In genomic region chrIII:12143792-12144191, ce11 we compare ENCODE assay signal across 3 worm cellular contexts.
TF ChIP-seq lines count a peak whose summit lies in the region.

No protein-coding gene starts in this region.

TF ChIP-seq in whole organism, early embryonic, 17 proteins besides CTCF, POLR2A, EP300 and RAD21:
- TF ChIP-seq tbx-11 (GFP tag; IDR thresholded peaks at IDR 0.05; lab: Robert Waterston, UW) (no peak), ceh-36 (tag; optimal IDR thresholded peaks at IDR 0.05; lab: Kevin White, UChicago) (peak; percentile 60)

TF ChIP-seq in whole organism, late embryonic, 69 proteins besides CTCF, POLR2A, EP300 and RAD21:
- TF ChIP-seq dve-1 (tag; optimal IDR thresholded peaks at IDR 0.05; lab: Kevin White, UChicago) (peak; percentile 31), dmd-4 (tag; optimal IDR thresholded peaks at IDR 0.05; lab: Kevin White, UChicago; ENCODE audit: borderline replicate concordance) (no peak)

TF ChIP-seq in whole organism, midembryonic, 9 proteins besides CTCF, POLR2A, EP300 and RAD21:
- TF ChIP-seq ztf-29 (GFP tag; IDR thresholded peaks at IDR 0.05; lab: Robert Waterston, UW) (peak; percentile 79; the same call in 1 of the 2 replicates), flt-1 (GFP tag; IDR thresholded peaks at IDR 0.05; lab: Robert Waterston, UW) (peak; percentile 38; the same call in 1 of the 2 replicates), ztf-23 (GFP tag; IDR thresholded peaks at IDR 0.05; lab: Robert Waterston, UW) (no peak)
TF ChIP-seq in whole organism, midembryonic: peak in this region for 2.
